Worm (Caenorhabditis elegans) whole organism, L4 larva: Measurements from ENCODE around the gene sar-1.

ENCODE experiments used
- pha-4 ChIP-seq, 2 experiments: fragments of 150-350 bp in 1 of 2; fragments of 200-800 bp in 1 of 2; sonication (Bioruptor generic) in 1 of 2; IDR thresholded peaks in 1 of 2; optimal IDR thresholded peaks in 1 of 2; 2 replicates each; pipeline versions ENCODE4 v1.3.6 to Lab custom; 2014 to 2022; ENCODE audit warnings: missing genetic modification characterization in 2 of 2, missing genetic modification reagents in 2 of 2, missing biosample characterization in 1 of 2, missing compliant biosample characterization in 1 of 2
- unc-130 ChIP-seq: sonication (generic microtip); optimal IDR thresholded peaks from 2 replicates; lab custom pipeline; 2016; ENCODE audit warnings: missing genetic modification reagents, missing genetic modification characterization, missing compliant biosample characterization

- TF ChIP-seq pha-4 (GFP tag; IDR thresholded peaks at IDR 0.05; lab: Robert Waterston, UW) (no peak), pha-4 (tag; optimal IDR thresholded peaks at IDR 0.05; lab: Kevin White, UChicago) (no peak), unc-130 (GFP tag; lab: Kevin White, UChicago) (no peak)
Measured at ce11 chrIV:4511259-4511890, 1.7 kb downstream of the sar-1 start, which contains the start of the genes rfth-1 and ZK180.8.
